Worm (Caenorhabditis elegans): ENCODE results near the gene Y70G10A.4.

ce11 chrIII:10216585-10217278, 5.2 kb upstream of the Y70G10A.4 start, which contains the start of gene cts-1:
- no peak for TF ChIP-seq him-1 (tag; optimal IDR thresholded peaks at IDR 0.05)
- peak; percentile 57 for TF ChIP-seq W03F9.2 (tag; optimal IDR thresholded peaks at IDR 0.05)
- TF ChIP-seq dao-5 (tag; optimal IDR thresholded peaks at IDR 0.05): no peak

Measured in whole organism, L4/young adult.